Fruit fly (Drosophila melanogaster) whole organism, embryonic: ENCODE results near the gene Boh1.

Source experiments
- BtbVII ChIP-seq: fragments of 200-800 bp; sonication (Bioruptor generic); optimal IDR thresholded peaks from 3 replicates; lab custom pipeline; 2017; ENCODE audit warnings: missing biosample characterization, mild to moderate bottlenecking, missing genetic modification characterization
- Bteb2 ChIP-seq: fragments of 200-800 bp; sonication (Bioruptor generic); optimal IDR thresholded peaks from 2 replicates; lab custom pipeline; 2016; ENCODE audit warnings: missing biosample characterization, missing genetic modification characterization
- CG12071 ChIP-seq: fragments of 200-800 bp; sonication (Bioruptor generic); optimal IDR thresholded peaks from 3 replicates; lab custom pipeline; 2018; ENCODE audit warnings: missing biosample characterization, mild to moderate bottlenecking, missing genetic modification characterization
- CG12219 ChIP-seq: fragments of 200-800 bp; sonication (Bioruptor generic); optimal IDR thresholded peaks from 3 replicates; lab custom pipeline; 2018; ENCODE audit warnings: missing biosample characterization, mild to moderate bottlenecking, missing genetic modification characterization
- CG13424 ChIP-seq: fragments of 200-800 bp; sonication (Bioruptor generic); optimal IDR thresholded peaks from 2 replicates; lab custom pipeline; 2019; ENCODE audit warnings: missing biosample characterization, mild to moderate bottlenecking, missing genetic modification characterization, moderate library complexity
- CG15514 ChIP-seq: fragments of 200-800 bp; sonication (Bioruptor generic); optimal IDR thresholded peaks from 3 replicates; lab custom pipeline; 2017; ENCODE audit warnings: missing biosample characterization, missing genetic modification characterization, mild to moderate bottlenecking, moderate library complexity, missing genetic modification reagents
- CG15601 ChIP-seq: fragments of 200-800 bp; sonication (Bioruptor generic); optimal IDR thresholded peaks from 3 replicates; lab custom pipeline; 2019; ENCODE audit warnings: missing biosample characterization, mild to moderate bottlenecking, missing genetic modification characterization, moderate library complexity
- CG16863 ChIP-seq: fragments of 200-800 bp; sonication (Bioruptor generic); optimal IDR thresholded peaks from 3 replicates; lab custom pipeline; 2016; ENCODE audit warnings: missing biosample characterization, missing genetic modification characterization
- CG17186 ChIP-seq: fragments of 200-800 bp; sonication (Bioruptor generic); optimal IDR thresholded peaks from 3 replicates; lab custom pipeline; 2017; ENCODE audit warnings: missing biosample characterization, missing genetic modification reagents, missing genetic modification characterization
- CG18011 ChIP-seq: fragments of 200-800 bp; sonication (Bioruptor generic); optimal IDR thresholded peaks from 2 replicates; lab custom pipeline; 2017; ENCODE audit warnings: missing biosample characterization, missing genetic modification characterization, mild to moderate bottlenecking, moderate library complexity, missing genotype
- CG2116 ChIP-seq: fragments of 200-800 bp; sonication (Bioruptor generic); optimal IDR thresholded peaks from 3 replicates; lab custom pipeline; 2018; ENCODE audit warnings: missing biosample characterization, mild to moderate bottlenecking, missing genetic modification characterization
- CG33557 ChIP-seq: fragments of 200-800 bp; sonication (Bioruptor generic); optimal IDR thresholded peaks from 2 replicates; lab custom pipeline; 2019; ENCODE audit warnings: missing biosample characterization, mild to moderate bottlenecking, missing genetic modification characterization, moderate library complexity
- CG3726 ChIP-seq: fragments of 200-800 bp; sonication (Bioruptor generic); IDR thresholded peaks from 3 replicates; pipeline ENCODE4, ENCODE4 v1.3.6; 2022; ENCODE audit warnings: missing biosample characterization, missing genetic modification characterization
- CG3847 ChIP-seq: fragments of 200-800 bp; sonication (Bioruptor generic); IDR thresholded peaks from 2 replicates; pipeline ENCODE4 v1.3.6; 2022; ENCODE audit warnings: missing biosample characterization, missing genetic modification characterization
- CG6254 ChIP-seq: fragments of 200-800 bp; sonication (Bioruptor generic); optimal IDR thresholded peaks from 3 replicates; lab custom pipeline; 2017; ENCODE audit warnings: mild to moderate bottlenecking, missing biosample characterization, missing genetic modification reagents, missing genetic modification characterization
- CG7271 ChIP-seq: fragments of 200-800 bp; sonication (Bioruptor generic); optimal IDR thresholded peaks from 2 replicates; lab custom pipeline; 2018; ENCODE audit warnings: missing biosample characterization, mild to moderate bottlenecking, missing genetic modification characterization, moderate library complexity
- CG7357 ChIP-seq: fragments of 200-800 bp; sonication (Bioruptor generic); IDR thresholded peaks from 3 replicates; pipeline ENCODE4 v1.3.6; 2022; ENCODE audit warnings: missing biosample characterization, missing genetic modification characterization
- CG7963 ChIP-seq: fragments of 200-800 bp; sonication (Bioruptor generic); IDR thresholded peaks from 3 replicates; pipeline ENCODE4 v1.3.6; 2022; ENCODE audit warnings: missing biosample characterization, missing genetic modification characterization; ENCODE audit not compliant: partially characterized antibody
- CG8089 ChIP-seq: fragments of 200-800 bp; sonication (Bioruptor generic); optimal IDR thresholded peaks from 3 replicates; lab custom pipeline; 2016; ENCODE audit warnings: missing biosample characterization, missing genetic modification characterization
- Chrac-16 ChIP-seq: fragments of 200-800 bp; sonication (Bioruptor generic); optimal IDR thresholded peaks from 3 replicates; lab custom pipeline; 2016; ENCODE audit warnings: missing biosample characterization, missing genetic modification characterization
- Dp ChIP-seq: fragments of 200-800 bp; sonication (Bioruptor generic); optimal IDR thresholded peaks from 2 replicates; lab custom pipeline; 2018; ENCODE audit warnings: missing biosample characterization, mild to moderate bottlenecking, missing genetic modification characterization, moderate library complexity
- E2f2 ChIP-seq: fragments of 200-800 bp; sonication (Bioruptor generic); IDR thresholded peaks from 2 replicates; pipeline ENCODE4 v1.3.6; 2022; ENCODE audit warnings: missing biosample characterization, missing genetic modification characterization
- HLH54F ChIP-seq: fragments of 200-800 bp; sonication (Bioruptor generic); optimal IDR thresholded peaks from 3 replicates; lab custom pipeline; 2016; ENCODE audit warnings: missing biosample characterization, missing genetic modification characterization
- Hr39 ChIP-seq: fragments of >200 bp; optimal IDR thresholded peaks from 2 replicates; lab custom pipeline; 2017
- MESR4 ChIP-seq: fragments of 200-800 bp; sonication (Bioruptor generic); optimal IDR thresholded peaks from 2 replicates; lab custom pipeline; 2018; ENCODE audit warnings: missing biosample characterization, mild to moderate bottlenecking, missing genetic modification characterization, moderate library complexity
- NC2α ChIP-seq: fragments of 200-800 bp; sonication (Bioruptor generic); optimal IDR thresholded peaks from 2 replicates; lab custom pipeline; 2016; ENCODE audit warnings: missing biosample characterization, missing genetic modification characterization
- NC2β ChIP-seq: fragments of 200-800 bp; sonication (Bioruptor generic); optimal IDR thresholded peaks from 2 replicates; lab custom pipeline; 2016; ENCODE audit warnings: missing biosample characterization, missing genetic modification characterization
- Stat92E ChIP-seq, 3 experiments: fragments of >200 bp in 2 of 3; fragments of 200-800 bp in 1 of 3; sonication (Bioruptor generic) in 1 of 3; optimal IDR thresholded peaks; 2 replicates each; lab custom pipeline; 2017 to 2019; ENCODE audit warnings: missing biosample characterization in 3 of 3, missing genetic modification characterization in 3 of 3, mild to moderate bottlenecking in 1 of 3, moderate library complexity in 1 of 3
- Trl ChIP-seq, 3 experiments: fragments of >200 bp in 2 of 3; fragments of 200-800 bp in 1 of 3; sonication (Bioruptor generic) in 1 of 3; optimal IDR thresholded peaks; 2 replicates in 1 of 3; 3 replicates in 2 of 3; lab custom pipeline; 2016 to 2017; ENCODE audit warnings: missing biosample characterization in 1 of 3, missing genetic modification characterization in 1 of 3
- ase ChIP-seq: fragments of 200-800 bp; sonication (Bioruptor generic); IDR thresholded peaks from 3 replicates; pipeline ENCODE4 v1.3.6; 2022; ENCODE audit warnings: missing biosample characterization, missing genetic modification characterization
- ato ChIP-seq: fragments of 200-800 bp; sonication (Bioruptor generic); IDR thresholded peaks from 2 replicates; pipeline ENCODE4 v1.3.6; 2022; ENCODE audit warnings: missing biosample characterization, missing genetic modification characterization; ENCODE audit not compliant: partially characterized antibody
- dimm ChIP-seq: fragments of 200-800 bp; sonication (Bioruptor generic); IDR thresholded peaks from 2 replicates; pipeline ENCODE4 v1.3.6; 2022; ENCODE audit warnings: missing biosample characterization, missing genetic modification characterization
- dm ChIP-seq: fragments of 200-800 bp; sonication (Bioruptor generic); optimal IDR thresholded peaks from 3 replicates; lab custom pipeline; 2016; ENCODE audit warnings: missing biosample characterization, missing genetic modification characterization
- dpn ChIP-seq, 2 experiments: fragments of 200-800 bp; sonication (Bioruptor generic); optimal IDR thresholded peaks; 3 replicates each; lab custom pipeline; 2016; ENCODE audit warnings: missing biosample characterization in 2 of 2, missing genetic modification characterization in 2 of 2
- exex ChIP-seq: fragments of 200-800 bp; sonication (Bioruptor generic); optimal IDR thresholded peaks from 4 replicates; lab custom pipeline; 2018; ENCODE audit warnings: missing biosample characterization, mild to moderate bottlenecking, missing genetic modification characterization, moderate library complexity
- eyg ChIP-seq: fragments of 200-800 bp; sonication (Bioruptor generic); optimal IDR thresholded peaks from 3 replicates; lab custom pipeline; 2016; ENCODE audit warnings: missing biosample characterization, missing genetic modification characterization
- gsb-n ChIP-seq: fragments of 200-800 bp; sonication (Bioruptor generic); optimal IDR thresholded peaks from 3 replicates; lab custom pipeline; 2018; ENCODE audit warnings: missing biosample characterization, mild to moderate bottlenecking, missing genetic modification characterization
- inv ChIP-seq: fragments of 200-800 bp; sonication (Bioruptor generic); IDR thresholded peaks from 2 replicates; pipeline ENCODE4 v1.3.6; 2022; ENCODE audit warnings: missing biosample characterization, missing genetic modification characterization; ENCODE audit not compliant: partially characterized antibody
- jigr1 ChIP-seq: fragments of 200-800 bp; sonication (Bioruptor generic); IDR thresholded peaks from 3 replicates; pipeline ENCODE4 v1.3.6; 2022; ENCODE audit warnings: missing biosample characterization, missing genetic modification characterization
- nerfin-1 ChIP-seq: fragments of 200-800 bp; sonication (Bioruptor generic); optimal IDR thresholded peaks from 3 replicates; lab custom pipeline; 2019; ENCODE audit warnings: missing biosample characterization, mild to moderate bottlenecking, missing genetic modification characterization, moderate library complexity
- nom ChIP-seq: fragments of 200-800 bp; sonication (Bioruptor generic); optimal IDR thresholded peaks from 2 replicates; lab custom pipeline; 2017; ENCODE audit warnings: missing biosample characterization, missing genetic modification characterization, mild to moderate bottlenecking, moderate library complexity, missing genetic modification reagents
- repo ChIP-seq: fragments of 200-800 bp; sonication (Bioruptor generic); optimal IDR thresholded peaks from 2 replicates; lab custom pipeline; 2016; ENCODE audit warnings: missing biosample characterization, missing genetic modification characterization
- row ChIP-seq: fragments of 200-800 bp; sonication (Bioruptor generic); IDR thresholded peaks from 3 replicates; pipeline ENCODE4 v1.3.6; 2022; ENCODE audit warnings: missing biosample characterization, missing genetic modification characterization
- sc ChIP-seq, 3 experiments: fragments of >200 bp in 2 of 3; fragments of 200-800 bp in 1 of 3; sonication (Bioruptor generic) in 1 of 3; optimal IDR thresholded peaks; 2 replicates in 2 of 3; 3 replicates in 1 of 3; lab custom pipeline; 2017; ENCODE audit warnings: mild to moderate bottlenecking in 1 of 3, missing biosample characterization in 1 of 3, missing genetic modification characterization in 1 of 3, missing genetic modification reagents in 1 of 3
- schlank ChIP-seq: fragments of 200-800 bp; sonication (Bioruptor generic); optimal IDR thresholded peaks from 2 replicates; lab custom pipeline; 2018; ENCODE audit warnings: missing biosample characterization, mild to moderate bottlenecking, missing genetic modification characterization
- sd ChIP-seq: fragments of 200-800 bp; sonication (Bioruptor generic); optimal IDR thresholded peaks from 3 replicates; lab custom pipeline; 2018; ENCODE audit warnings: missing biosample characterization, mild to moderate bottlenecking, missing genetic modification characterization, moderate library complexity
- shn ChIP-seq: fragments of 200-800 bp; sonication (Bioruptor generic); optimal IDR thresholded peaks from 3 replicates; lab custom pipeline; 2016; ENCODE audit warnings: missing biosample characterization, missing genetic modification characterization
- so ChIP-seq: fragments of 200-800 bp; sonication (Bioruptor generic); IDR thresholded peaks from 3 replicates; pipeline ENCODE4 v1.3.6; 2022; ENCODE audit warnings: missing biosample characterization, missing genetic modification characterization
- usp ChIP-seq: fragments of >200 bp; optimal IDR thresholded peaks from 2 replicates; lab custom pipeline; 2017; ENCODE audit warnings: missing biosample characterization, missing genetic modification characterization

Gene Boh1

DNA sequence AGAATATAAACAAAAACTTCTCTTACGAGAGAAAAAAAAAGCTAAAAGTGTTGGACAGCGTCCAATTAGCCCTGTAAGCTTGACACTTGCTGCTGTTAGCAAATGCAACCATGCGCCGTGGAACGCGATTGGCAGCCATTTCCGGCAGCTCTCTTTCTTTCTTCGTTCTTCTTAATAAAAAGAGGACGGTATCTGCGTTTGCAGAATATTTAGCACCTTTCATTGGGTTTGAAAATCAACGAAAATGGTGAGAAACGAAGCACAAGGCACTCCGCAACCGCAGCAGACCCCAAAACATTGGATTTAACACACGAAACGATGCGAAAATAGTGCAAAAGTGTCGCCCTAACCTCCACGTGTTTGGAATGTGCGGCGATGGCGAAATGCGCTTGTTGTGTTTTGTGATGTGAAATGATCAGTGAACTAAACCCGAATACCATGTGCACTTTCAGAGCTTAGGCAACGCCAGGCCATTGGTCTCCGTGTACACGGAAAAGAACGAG is 3.5 kb upstream of the Boh1 start, which contains the start of gene RpL4 (continued):
- TF ChIP-seq exex (tag; lab: Kevin White, UChicago) (peak; percentile 44), HLH54F (peak; percentile 75), MESR4 (GFP tag; lab: Kevin White, UChicago) (peak; percentile 99), CG12071 (GFP tag; lab: Kevin White, UChicago) (peak; percentile 88), sc (optimal IDR thresholded peaks at IDR 0.05; lab: Kevin White, UChicago) (no peak), sc (GFP tag; optimal IDR thresholded peaks at IDR 0.05; lab: Kevin White, UChicago) (peak; percentile 88), dm (GFP tag; lab: Kevin White, UChicago) (peak; percentile 94), Stat92E (GFP tag; optimal IDR thresholded peaks at IDR 0.05; lab: Kevin White, UChicago) (no peak), usp (GFP tag; lab: Kevin White, UChicago) (no peak), inv (GFP tag; lab: Robert Waterston, UW) (no peak), CG8089 (GFP tag; lab: Kevin White, UChicago) (peak; percentile 78), nerfin-1 (tag; lab: Kevin White, UChicago) (peak; percentile 67), CG7963 (GFP tag; lab: Robert Waterston, UW) (no peak), gsb-n (tag; lab: Kevin White, UChicago) (peak; percentile 69), Trl (optimal IDR thresholded peaks at IDR 0.05; lab: Kevin White, UChicago) (no peak), Trl (GFP tag; optimal IDR thresholded peaks at IDR 0.05; lab: Kevin White, UChicago) (peak; percentile 85), CG15514 (GFP tag; lab: Kevin White, UChicago) (peak; percentile 83), CG3847 (GFP tag; lab: Robert Waterston, UW) (peak; percentile 80), Hr39 (lab: Kevin White, UChicago) (no peak), CG18011 (peak; percentile 81), CG13424 (tag; lab: Kevin White, UChicago) (peak; percentile 60), CG16863 (GFP tag; lab: Kevin White, UChicago) (peak; percentile 61), E2f2 (GFP tag; lab: Robert Waterston, UW) (peak; percentile 51), CG7357 (no peak), eyg (GFP tag; lab: Kevin White, UChicago) (peak; percentile 73), NC2β (peak; percentile 96), schlank (tag; lab: Kevin White, UChicago) (peak; percentile 88), CG6254 (GFP tag; lab: Kevin White, UChicago) (peak; percentile 60), Chrac-16 (GFP tag; lab: Kevin White, UChicago) (peak; percentile 53), Bteb2 (GFP tag; lab: Kevin White, UChicago) (peak; percentile 72), CG17186 (GFP tag; lab: Kevin White, UChicago) (peak; percentile 56), so (GFP tag; lab: Robert Waterston, UW) (peak; percentile 70; the same call in 2 of the 3 replicates), CG12219 (GFP tag; lab: Kevin White, UChicago) (peak; percentile 78), repo (GFP tag; lab: Kevin White, UChicago) (peak; percentile 71), dimm (GFP tag; lab: Robert Waterston, UW) (peak; percentile 51; the same call in 1 of the 2 replicates), CG3726 (peak; percentile 52), nom (peak; percentile 90), row (peak; percentile 73), jigr1 (GFP tag; lab: Robert Waterston, UW) (no peak), sd (tag; lab: Kevin White, UChicago) (peak; percentile 83), NC2α (GFP tag; lab: Kevin White, UChicago) (peak; percentile 74), CG7271 (tag; lab: Kevin White, UChicago) (peak; percentile 86), CG15601 (tag; lab: Kevin White, UChicago) (peak; percentile 76), Dp (GFP tag; lab: Kevin White, UChicago) (peak; percentile 12), BtbVII (peak; percentile 87), shn (GFP tag; lab: Kevin White, UChicago) (peak; percentile 77), ato (GFP tag; lab: Robert Waterston, UW) (no peak), dpn (GFP tag; optimal IDR thresholded peaks at IDR 0.05; lab: Kevin White, UChicago) (peak; percentile 52 to 82), CG33557 (peak; percentile 86), CG2116 (GFP tag; lab: Kevin White, UChicago) (peak; percentile 99), ase (GFP tag; lab: Robert Waterston, UW) (peak; percentile 74; the same call in 2 of the 3 replicates)
